Worm (Caenorhabditis elegans) whole organism, L4 larva: ENCODE results near the gene mxl-3.

ENCODE experiments used
- D1046.2 ChIP-seq: fragments of 200-800 bp; sonication (Bioruptor generic); IDR thresholded peaks from 2 replicates; pipeline ENCODE4 v1.3.6; 2022; ENCODE audit warnings: missing genetic modification characterization, missing compliant biosample characterization
- F10B5.3 ChIP-seq: sonication (generic microtip); optimal IDR thresholded peaks from 2 replicates; lab custom pipeline; 2016; ENCODE audit warnings: mild to moderate bottlenecking, missing genetic modification characterization, missing compliant biosample characterization
- F26F4.8 ChIP-seq: fragments of 200-800 bp; sonication (Bioruptor generic); conservative IDR thresholded peaks from 2 replicates; pipeline ENCODE4 v1.3.6; 2022; ENCODE audit warnings: missing genetic modification characterization, missing compliant biosample characterization
- F37D6.2 ChIP-seq: sonication (generic microtip); optimal IDR thresholded peaks from 2 replicates; lab custom pipeline; 2016; ENCODE audit warnings: mild to moderate bottlenecking, missing genetic modification characterization, missing compliant biosample characterization
- F44E2.7 ChIP-seq: fragments of 200-800 bp; sonication (Bioruptor generic); IDR thresholded peaks from 2 replicates; pipeline ENCODE4 v2.1.2; 2022; ENCODE audit warnings: missing genetic modification characterization, missing compliant biosample characterization
- F49E8.2 ChIP-seq: sonication (generic microtip); optimal IDR thresholded peaks from 2 replicates; lab custom pipeline; 2016; ENCODE audit warnings: missing compliant biosample characterization, mild to moderate bottlenecking, missing genetic modification characterization, borderline replicate concordance
- Y105C5A.15 ChIP-seq: fragments of 200-800 bp; sonication (Bioruptor generic); IDR thresholded peaks from 2 replicates; pipeline ENCODE4 v1.3.6; 2022; ENCODE audit warnings: missing genetic modification characterization, missing compliant biosample characterization
- Y48G9A.11 ChIP-seq: fragments of 200-800 bp; sonication (Bioruptor generic); IDR thresholded peaks from 2 replicates; pipeline ENCODE4 v1.3.6; 2022; ENCODE audit warnings: missing genetic modification reagents, missing genetic modification characterization, missing compliant biosample characterization
- aha-1 ChIP-seq: fragments of 150-350 bp; peaks from one replicate; lab custom pipeline; 2014; ENCODE audit warnings: missing biosample characterization, missing genetic modification characterization
- attf-4 ChIP-seq: sonication (generic microtip); optimal IDR thresholded peaks from 3 replicates; lab custom pipeline; 2017; ENCODE audit warnings: missing biosample characterization, missing genetic modification characterization
- ceh-20 ChIP-seq: fragments of 200-800 bp; sonication (Bioruptor generic); IDR thresholded peaks from 2 replicates; pipeline ENCODE4 v1.3.6; 2022; ENCODE audit warnings: missing genetic modification reagents, missing genetic modification characterization, missing compliant biosample characterization
- ceh-28 ChIP-seq: fragments of 150-350 bp; optimal IDR thresholded peaks from 2 replicates; lab custom pipeline; 2014; ENCODE audit warnings: missing biosample characterization, missing genetic modification reagents, missing genetic modification characterization
- ceh-32 ChIP-seq: sonication (generic microtip); optimal IDR thresholded peaks from 2 replicates; lab custom pipeline; 2016; ENCODE audit warnings: mild to moderate bottlenecking, missing genetic modification characterization, missing compliant biosample characterization; ENCODE audit not compliant: poor library complexity
- ceh-82 ChIP-seq: sonication (generic microtip); optimal IDR thresholded peaks from 2 replicates; lab custom pipeline; 2017; ENCODE audit warnings: missing biosample characterization, missing genetic modification characterization
- ctbp-1 ChIP-seq: fragments of 200-800 bp; sonication (Bioruptor generic); IDR thresholded peaks from 2 replicates; pipeline ENCODE4 v1.3.6; 2022; ENCODE audit warnings: missing genetic modification reagents, missing genetic modification characterization, missing compliant biosample characterization
- daf-12 ChIP-seq: fragments of 150-350 bp; optimal IDR thresholded peaks from 2 replicates; lab custom pipeline; 2014; ENCODE audit warnings: missing biosample characterization, missing genetic modification reagents, missing genetic modification characterization
- dmd-9 ChIP-seq: fragments of 200-800 bp; sonication (Bioruptor generic); IDR thresholded peaks from 2 replicates; pipeline ENCODE4 v1.3.6; 2022; ENCODE audit warnings: missing genetic modification reagents, missing genetic modification characterization, missing compliant biosample characterization
- egl-27 ChIP-seq: sonication (generic microtip); optimal IDR thresholded peaks from 3 replicates; lab custom pipeline; 2017; ENCODE audit warnings: missing biosample characterization, missing genetic modification reagents, missing genetic modification characterization
- fos-1 ChIP-seq: fragments of 150-350 bp; optimal IDR thresholded peaks from 2 replicates; lab custom pipeline; 2014; ENCODE audit warnings: missing biosample characterization, missing genetic modification characterization
- hif-1 ChIP-seq, 2 experiments: sonication (generic microtip); optimal IDR thresholded peaks; 2 replicates each; lab custom pipeline; 2016 to 2017; ENCODE audit warnings: missing compliant biosample characterization in 2 of 2, missing genetic modification characterization in 2 of 2, missing genetic modification reagents in 2 of 2, missing genotype in 2 of 2, mild to moderate bottlenecking in 1 of 2
- hlh-11 ChIP-seq: fragments of 200-800 bp; sonication (Bioruptor generic); optimal IDR thresholded peaks from 2 replicates; lab custom pipeline; 2018; ENCODE audit warnings: mild to moderate bottlenecking, missing genetic modification characterization, missing compliant biosample characterization
- jun-1 ChIP-seq: fragments of 150-350 bp; optimal IDR thresholded peaks from 2 replicates; lab custom pipeline; 2014; ENCODE audit warnings: missing biosample characterization, missing genetic modification reagents, missing genetic modification characterization
- lin-1 ChIP-seq: fragments of 200-800 bp; sonication (Bioruptor generic); IDR thresholded peaks from 2 replicates; pipeline ENCODE4 v1.3.6; 2022; ENCODE audit warnings: missing genetic modification reagents, missing genetic modification characterization, missing compliant biosample characterization
- lin-15B ChIP-seq: fragments of 150-350 bp; sonication (generic microtip); optimal IDR thresholded peaks from 3 replicates; lab custom pipeline; 2014; ENCODE audit warnings: missing biosample characterization, missing genetic modification characterization
- lin-29 ChIP-seq: fragments of 200-800 bp; sonication (Bioruptor generic); IDR thresholded peaks from 2 replicates; pipeline ENCODE4 v1.3.6; 2022; ENCODE audit warnings: missing genetic modification reagents, missing genetic modification characterization, missing compliant biosample characterization
- lin-38 ChIP-seq: fragments of 200-800 bp; sonication (Bioruptor generic); IDR thresholded peaks from 2 replicates; pipeline ENCODE4 v1.3.6; 2022; ENCODE audit warnings: missing genetic modification reagents, missing genetic modification characterization, missing compliant biosample characterization
- lin-39 ChIP-seq: fragments of 150-350 bp; optimal IDR thresholded peaks from 2 replicates; lab custom pipeline; 2014; ENCODE audit warnings: missing biosample characterization, missing genetic modification reagents, missing genetic modification characterization
- lsy-2 ChIP-seq, 2 experiments: fragments of 150-350 bp in 1 of 2; sonication (generic microtip) in 1 of 2; optimal IDR thresholded peaks; 2 replicates each; lab custom pipeline; 2014 to 2017; ENCODE audit warnings: missing biosample characterization in 2 of 2, missing genetic modification characterization in 2 of 2
- madf-9 ChIP-seq: fragments of 200-800 bp; sonication (Bioruptor generic); conservative IDR thresholded peaks from 2 replicates; pipeline ENCODE4 v1.3.6; 2022; ENCODE audit warnings: missing genetic modification reagents, missing genetic modification characterization, missing compliant biosample characterization
- mdl-1 ChIP-seq, 2 experiments: fragments of 150-350 bp in 1 of 2; sonication (generic microtip) in 1 of 2; optimal IDR thresholded peaks; 2 replicates each; lab custom pipeline; 2014 to 2017; ENCODE audit warnings: missing biosample characterization in 2 of 2, missing genetic modification characterization in 2 of 2
- mxl-2 ChIP-seq: fragments of 200-800 bp; sonication (Bioruptor generic); conservative IDR thresholded peaks from 2 replicates; pipeline ENCODE4 v1.3.6; 2022; ENCODE audit warnings: missing genetic modification reagents, missing genetic modification characterization, missing compliant biosample characterization
- nhr-102 ChIP-seq: sonication (generic microtip); optimal IDR thresholded peaks from 2 replicates; lab custom pipeline; 2016; ENCODE audit warnings: mild to moderate bottlenecking, missing genetic modification characterization, moderate library complexity, missing compliant biosample characterization
- nhr-11 ChIP-seq: fragments of 150-350 bp; optimal IDR thresholded peaks from 2 replicates; lab custom pipeline; 2014; ENCODE audit warnings: missing biosample characterization, missing genetic modification characterization
- nhr-28 ChIP-seq: fragments of 150-350 bp; optimal IDR thresholded peaks from 2 replicates; lab custom pipeline; 2014; ENCODE audit warnings: missing biosample characterization, missing genetic modification characterization
- nhr-6 ChIP-seq: fragments of 150-350 bp; optimal IDR thresholded peaks from 2 replicates; lab custom pipeline; 2014; ENCODE audit warnings: missing biosample characterization, missing genetic modification characterization
- nhr-76 ChIP-seq: fragments of 150-350 bp; optimal IDR thresholded peaks from 2 replicates; lab custom pipeline; 2014; ENCODE audit warnings: missing biosample characterization, missing genetic modification characterization
- nhr-77 ChIP-seq: fragments of 150-350 bp; optimal IDR thresholded peaks from 2 replicates; lab custom pipeline; 2014; ENCODE audit warnings: missing biosample characterization, missing genetic modification characterization
- pha-4 ChIP-seq, 2 experiments: fragments of 150-350 bp in 1 of 2; fragments of 200-800 bp in 1 of 2; sonication (Bioruptor generic) in 1 of 2; IDR thresholded peaks in 1 of 2; optimal IDR thresholded peaks in 1 of 2; 2 replicates each; pipeline versions ENCODE4 v1.3.6 to Lab custom; 2014 to 2022; ENCODE audit warnings: missing genetic modification characterization in 2 of 2, missing genetic modification reagents in 2 of 2, missing biosample characterization in 1 of 2, missing compliant biosample characterization in 1 of 2
- pqm-1 ChIP-seq: sonication (generic microtip); optimal IDR thresholded peaks from 2 replicates; lab custom pipeline; 2017; ENCODE audit warnings: missing biosample characterization, missing genetic modification characterization
- rbr-2 ChIP-seq: sonication (generic microtip); optimal IDR thresholded peaks from 2 replicates; lab custom pipeline; 2016; ENCODE audit warnings: missing genotype, missing genetic modification characterization, missing compliant biosample characterization
- sdz-12 ChIP-seq: fragments of 200-800 bp; sonication (Bioruptor generic); optimal IDR thresholded peaks from 2 replicates; lab custom pipeline; 2018; ENCODE audit warnings: mild to moderate bottlenecking, missing genetic modification characterization, missing compliant biosample characterization
- snpc-1.2 ChIP-seq: fragments of 200-800 bp; sonication (Bioruptor generic); IDR thresholded peaks from 2 replicates; pipeline ENCODE4 v1.3.6; 2022; ENCODE audit warnings: missing genetic modification reagents, missing genetic modification characterization, missing compliant biosample characterization
- spr-3 ChIP-seq: fragments of 200-800 bp; sonication (Bioruptor generic); optimal IDR thresholded peaks from 2 replicates; lab custom pipeline; 2018; ENCODE audit warnings: mild to moderate bottlenecking, missing genetic modification characterization, missing compliant biosample characterization
- tra-1 ChIP-seq: fragments of 200-800 bp; sonication (Bioruptor generic); IDR thresholded peaks from 2 replicates; pipeline ENCODE4 v1.3.6; 2022; ENCODE audit warnings: missing genetic modification reagents, missing genetic modification characterization, missing compliant biosample characterization
- unc-130 ChIP-seq: sonication (generic microtip); optimal IDR thresholded peaks from 2 replicates; lab custom pipeline; 2016; ENCODE audit warnings: missing genetic modification reagents, missing genetic modification characterization, missing compliant biosample characterization
- unc-39 ChIP-seq: sonication (generic microtip); optimal IDR thresholded peaks from 2 replicates; lab custom pipeline; 2017; ENCODE audit warnings: missing biosample characterization, missing genetic modification characterization
- unc-62 ChIP-seq, 3 experiments: fragments of 150-350 bp in 1 of 3; sonication (generic microtip); optimal IDR thresholded peaks in 2 of 3; peaks in 1 of 3; 1 replicate in 1 of 3; 2 replicates in 2 of 3; lab custom pipeline; 2014 to 2017; ENCODE audit warnings: missing biosample characterization in 3 of 3, missing genetic modification characterization in 3 of 3, missing genetic modification reagents in 3 of 3, missing genotype in 1 of 3
- zag-1 ChIP-seq: fragments of 150-350 bp; optimal IDR thresholded peaks from 2 replicates; lab custom pipeline; 2014; ENCODE audit warnings: missing biosample characterization, missing genetic modification characterization
- zip-11 ChIP-seq: fragments of 200-800 bp; sonication (Bioruptor generic); IDR thresholded peaks from 2 replicates; pipeline ENCODE4 v1.3.6; 2022; ENCODE audit warnings: missing genetic modification characterization, missing compliant biosample characterization
- ztf-11 ChIP-seq: fragments of 150-350 bp; optimal IDR thresholded peaks from 2 replicates; lab custom pipeline; 2014; ENCODE audit warnings: missing biosample characterization, missing genetic modification characterization

The mxl-3 gene

DNA sequence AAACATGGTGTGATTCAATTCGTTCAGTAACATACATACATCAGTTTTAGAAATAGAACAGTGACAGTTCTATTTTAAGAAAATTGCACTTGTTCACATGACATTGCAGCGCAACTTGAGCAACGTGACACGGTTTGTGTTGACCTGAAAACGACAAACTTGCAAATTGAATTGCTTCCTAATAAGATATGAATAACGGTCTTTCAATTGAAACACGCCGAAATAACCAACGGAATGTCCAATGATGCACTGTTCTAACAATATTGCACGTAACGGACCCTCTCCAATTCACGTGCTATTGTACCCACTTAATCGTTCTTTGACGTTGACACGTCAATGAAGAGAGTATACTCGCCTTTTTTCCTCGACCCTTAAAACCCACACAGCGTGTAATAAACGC lies 9.2 kb upstream of the mxl-3 start (continued):
- TF ChIP-seq F44E2.7 (GFP tag; lab: Robert Waterston, UW) (no peak), hif-1 (tag; optimal IDR thresholded peaks at IDR 0.05; lab: Kevin White, UChicago) (peak in 1 of 2 experiments; percentile 91), hlh-11 (peak; percentile 62), fos-1 (tag; lab: Kevin White, UChicago) (no peak), ceh-28 (no peak), F26F4.8 (GFP tag; lab: Robert Waterston, UW) (no peak), mdl-1 (tag; optimal IDR thresholded peaks at IDR 0.05; lab: Kevin White, UChicago) (peak in 1 of 2 experiments; percentile 23), lsy-2 (tag; optimal IDR thresholded peaks at IDR 0.05; lab: Kevin White, UChicago) (peak in 1 of 2 experiments; percentile 27), unc-39 (tag; lab: Kevin White, UChicago) (no peak), lin-38 (GFP tag; lab: Robert Waterston, UW) (no peak)

- 0 out of 2 replicates have a peak, but pooled peaks have one; percentile 34 for TF ChIP-seq madf-9 (GFP tag; lab: Robert Waterston, UW)
- TF ChIP-seq unc-130 (GFP tag; lab: Kevin White, UChicago) = no peak
- peak; percentile 91 for TF ChIP-seq nhr-28
- TF ChIP-seq nhr-76 (tag; lab: Kevin White, UChicago) = no peak
- TF ChIP-seq lin-29 (GFP tag; lab: Robert Waterston, UW) = no peak
- peak; percentile 76 for TF ChIP-seq nhr-77 (tag; lab: Kevin White, UChicago)
- peak; percentile 95 for TF ChIP-seq nhr-11 (tag; lab: Kevin White, UChicago)
- TF ChIP-seq ztf-11 (tag; lab: Kevin White, UChicago) = no peak
- TF ChIP-seq F49E8.2 (tag; lab: Kevin White, UChicago) = no peak
- TF ChIP-seq pqm-1 = no peak
- peak; percentile 77 to 94 for TF ChIP-seq mdl-1 (tag; optimal IDR thresholded peaks at IDR 0.05; lab: Kevin White, UChicago)
- no peak for TF ChIP-seq F37D6.2 (tag; lab: Kevin White, UChicago)
- no peak for TF ChIP-seq Y48G9A.11
- TF ChIP-seq Y105C5A.15 = no peak
- TF ChIP-seq nhr-102 (tag; lab: Kevin White, UChicago) = peak; percentile 83
- no peak for TF ChIP-seq pha-4 (GFP tag; IDR thresholded peaks at IDR 0.05; lab: Robert Waterston, UW)
- TF ChIP-seq pha-4 (tag; optimal IDR thresholded peaks at IDR 0.05; lab: Kevin White, UChicago) = no peak
- TF ChIP-seq aha-1 = peak; percentile 99
- no peak for TF ChIP-seq spr-3
- no peak for TF ChIP-seq zip-11 (GFP tag; lab: Robert Waterston, UW)
- TF ChIP-seq ceh-82 (tag; lab: Kevin White, UChicago) = no peak
- no peak for TF ChIP-seq lin-38 (GFP tag; lab: Robert Waterston, UW)
- TF ChIP-seq egl-27 (tag; lab: Kevin White, UChicago) = peak; percentile 77
- peak; percentile 99 for TF ChIP-seq mxl-2 (GFP tag; lab: Robert Waterston, UW)
- TF ChIP-seq unc-62 (GFP tag; optimal IDR thresholded peaks at IDR 0.05 in 1 of 2; lab: Kevin White, UChicago) = peak in 1 of 2 experiments; percentile 98
- TF ChIP-seq unc-62 (tag; optimal IDR thresholded peaks at IDR 0.05; lab: Kevin White, UChicago) = no peak
- 0 out of 2 replicates have a peak, but pooled peaks have one; percentile 16 for TF ChIP-seq ceh-20 (GFP tag; lab: Robert Waterston, UW)
- TF ChIP-seq sdz-12 (GFP tag; lab: Kevin White, UChicago) = no peak
- no peak for TF ChIP-seq D1046.2
- no peak for TF ChIP-seq ceh-32
- no peak for TF ChIP-seq dmd-9
- TF ChIP-seq zag-1 (tag; lab: Kevin White, UChicago) = no peak
- no peak for TF ChIP-seq attf-4 (tag; lab: Kevin White, UChicago)
- TF ChIP-seq lin-1 (GFP tag; lab: Robert Waterston, UW) = peak; percentile 76
- TF ChIP-seq rbr-2 (tag; lab: Kevin White, UChicago) = peak; percentile 49
- TF ChIP-seq lin-15B (tag; lab: Kevin White, UChicago) = no peak
- peak; percentile 94 for TF ChIP-seq tra-1 (GFP tag; lab: Robert Waterston, UW)
- TF ChIP-seq F10B5.3 = no peak
- no peak for TF ChIP-seq jun-1 (tag; lab: Kevin White, UChicago)
- no peak for TF ChIP-seq ctbp-1 (GFP tag; lab: Robert Waterston, UW)
- no peak for TF ChIP-seq daf-12 (tag; lab: Kevin White, UChicago)
- TF ChIP-seq snpc-1.2 (GFP tag; lab: Robert Waterston, UW) = no peak
- TF ChIP-seq nhr-6 = peak; percentile 78
- TF ChIP-seq lin-39 = no peak
Observed at ce11 chrX:13358573-13358972, 8.0 kb upstream of the mxl-3 start.
